Worm (Caenorhabditis elegans): ENCODE results near the gene ubc-17.

ce11 chrX:7019733-7020132 is 30.7 kb upstream of the ubc-17 start, which contains the start of gene cah-5:
- TF ChIP-seq him-1 (tag; optimal IDR thresholded peaks at IDR 0.05) (no peak), W03F9.2 (tag; optimal IDR thresholded peaks at IDR 0.05) (no peak)

Measured in whole organism, L4/young adult.